Fruit fly (Drosophila melanogaster): ENCODE measurements around the gene CG43736.

Gene CG43736

DNA sequence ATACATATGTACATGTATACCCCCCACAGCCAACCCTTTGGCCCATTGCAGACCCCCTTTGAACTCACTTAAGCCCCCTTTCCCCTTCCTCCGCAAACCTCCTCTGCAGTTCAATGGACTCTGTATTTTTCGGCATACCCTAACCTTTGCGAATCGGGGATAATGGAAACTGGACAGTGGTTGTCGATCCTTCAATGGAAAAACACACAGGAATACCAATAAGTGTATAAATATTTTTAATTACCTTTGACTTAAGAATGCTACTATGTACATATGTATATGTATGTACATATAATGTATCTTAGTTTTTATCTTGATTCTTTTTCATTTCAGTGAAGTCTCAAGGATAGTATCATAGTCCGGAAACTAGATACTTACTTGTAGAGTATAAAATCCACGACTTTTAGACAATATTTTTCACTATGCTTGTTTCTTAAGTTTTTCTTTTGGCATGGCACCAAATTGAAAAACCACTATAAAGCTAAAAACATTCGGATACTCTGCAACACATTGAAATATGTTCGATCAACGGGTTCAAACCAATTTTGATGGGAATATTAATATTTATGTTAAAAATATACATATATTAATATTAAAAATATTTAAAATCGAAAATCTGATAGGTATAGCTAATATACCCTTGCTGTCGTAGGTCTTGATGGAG is 7.2 kb upstream of the CG43736 start:
- TF ChIP-seq Tbp (GFP tag; optimal IDR thresholded peaks at IDR 0.05) = no peak
- no peak for TF ChIP-seq pan (optimal IDR thresholded peaks at IDR 0.05)
- peak in 1 of 2 experiments; percentile 82 for TF ChIP-seq pan (GFP tag; optimal IDR thresholded peaks at IDR 0.05 in 1 of 2, IDR thresholded peaks at IDR 0.05 in 1 of 2)
- peak; percentile 63 for TF ChIP-seq CG3847 (GFP tag; IDR thresholded peaks at IDR 0.05)
- TF ChIP-seq Ada2b (GFP tag; IDR thresholded peaks at IDR 0.05) = peak; percentile 75
- TF ChIP-seq Med (GFP tag) = peak; percentile 79
- TF ChIP-seq CG8388 (GFP tag; optimal IDR thresholded peaks at IDR 0.05) = peak; percentile 63
- TF ChIP-seq Dfd (GFP tag; optimal IDR thresholded peaks at IDR 0.05) = no peak
- TF ChIP-seq D19B (GFP tag; optimal IDR thresholded peaks at IDR 0.05) = peak; percentile 55
- TF ChIP-seq Nf-YA (GFP tag; IDR thresholded peaks at IDR 0.05) = peak; percentile 60
- TF ChIP-seq CG14965 (GFP tag; optimal IDR thresholded peaks at IDR 0.05; ENCODE audit: borderline replicate concordance) = no peak
- TF ChIP-seq jigr1 (GFP tag; IDR thresholded peaks at IDR 0.05) = no peak
- TF ChIP-seq MESR4 (GFP tag; optimal IDR thresholded peaks at IDR 0.05) = no peak
- no peak for TF ChIP-seq dan (GFP tag; IDR thresholded peaks at IDR 0.05)
- TF ChIP-seq Sin3A (optimal IDR thresholded peaks at IDR 0.05) = no peak
- peak; percentile 68 for TF ChIP-seq CG12391 (tag; optimal IDR thresholded peaks at IDR 0.05)
- no peak for TF ChIP-seq CG4617 (GFP tag; optimal IDR thresholded peaks at IDR 0.05; ENCODE audit: borderline replicate concordance)
- TF ChIP-seq hbn (GFP tag; IDR thresholded peaks at IDR 0.05; ENCODE audit: partially characterized antibody) = no peak
- no peak for TF ChIP-seq Bdp1 (GFP tag; optimal IDR thresholded peaks at IDR 0.05)
- peak; percentile 68 for TF ChIP-seq CG32772 (GFP tag; IDR thresholded peaks at IDR 0.05)
- no peak for TF ChIP-seq ftz-f1 (GFP tag; optimal IDR thresholded peaks at IDR 0.05)
- no peak for TF ChIP-seq aop (GFP tag; IDR thresholded peaks at IDR 0.05)
- no peak for TF ChIP-seq amos (GFP tag; IDR thresholded peaks at IDR 0.05; ENCODE audit: partially characterized antibody)
- TF ChIP-seq Hr3 (GFP tag; optimal IDR thresholded peaks at IDR 0.05) = peak; percentile 51
- peak; percentile 68 for TF ChIP-seq CG10147 (GFP tag; optimal IDR thresholded peaks at IDR 0.05)
- TF ChIP-seq CG10209 (GFP tag; optimal IDR thresholded peaks at IDR 0.05) = peak; percentile 72
- TF ChIP-seq Sox100B (GFP tag; optimal IDR thresholded peaks at IDR 0.05) = peak; percentile 71
- no peak for TF ChIP-seq Hr39 (optimal IDR thresholded peaks at IDR 0.05)
- no peak for TF ChIP-seq Hmx (GFP tag; optimal IDR thresholded peaks at IDR 0.05)
- TF ChIP-seq Atf6 (GFP tag; IDR thresholded peaks at IDR 0.05) = peak; percentile 55; the same call in 1 of the 2 replicates
- peak; percentile 51 for TF ChIP-seq scrt (GFP tag; optimal IDR thresholded peaks at IDR 0.05)
- no peak for TF ChIP-seq mirr (GFP tag; optimal IDR thresholded peaks at IDR 0.05)
- TF ChIP-seq CG18764 (GFP tag; optimal IDR thresholded peaks at IDR 0.05) = no peak
- TF ChIP-seq shn (GFP tag; optimal IDR thresholded peaks at IDR 0.05) = no peak
- TF ChIP-seq CG3281 (GFP tag; optimal IDR thresholded peaks at IDR 0.05) = peak; percentile 69
- no peak for TF ChIP-seq luna (GFP tag; optimal IDR thresholded peaks at IDR 0.05)
- peak; percentile 59 for TF ChIP-seq CG10267 (tag; optimal IDR thresholded peaks at IDR 0.05)
- TF ChIP-seq Dad (GFP tag; optimal IDR thresholded peaks at IDR 0.05) = no peak
- TF ChIP-seq CG8944 (GFP tag; optimal IDR thresholded peaks at IDR 0.05) = no peak
- peak; percentile 69 for TF ChIP-seq CG4730 (GFP tag; IDR thresholded peaks at IDR 0.05)
- peak; percentile 7 for TF ChIP-seq CG2116 (GFP tag; optimal IDR thresholded peaks at IDR 0.05)
- TF ChIP-seq h (optimal IDR thresholded peaks at IDR 0.05) = no peak
- peak; percentile 77 for TF ChIP-seq bcd (GFP tag; optimal IDR thresholded peaks at IDR 0.05)
- peak; percentile 46 for TF ChIP-seq CG12769 (tag; optimal IDR thresholded peaks at IDR 0.05)
- peak; percentile 37 for TF ChIP-seq CG10654 (GFP tag; optimal IDR thresholded peaks at IDR 0.05)
- TF ChIP-seq vnd (GFP tag; IDR thresholded peaks at IDR 0.05; ENCODE audit: partially characterized antibody) = no peak
- TF ChIP-seq Sry-δ (GFP tag; optimal IDR thresholded peaks at IDR 0.05) = no peak
- TF ChIP-seq CG10565 (GFP tag; optimal IDR thresholded peaks at IDR 0.05) = no peak
- no peak for TF ChIP-seq ERR (GFP tag; optimal IDR thresholded peaks at IDR 0.05)
- TF ChIP-seq YL-1 (GFP tag; optimal IDR thresholded peaks at IDR 0.05) = no peak
- peak; percentile 75 for TF ChIP-seq seq (GFP tag; IDR thresholded peaks at IDR 0.05)
- no peak for TF ChIP-seq CkIIα-i1 (GFP tag; IDR thresholded peaks at IDR 0.05)

All from whole organism, embryonic.